Worm (Caenorhabditis elegans): Measurements from ENCODE around the gene dpy-8.

DNA sequence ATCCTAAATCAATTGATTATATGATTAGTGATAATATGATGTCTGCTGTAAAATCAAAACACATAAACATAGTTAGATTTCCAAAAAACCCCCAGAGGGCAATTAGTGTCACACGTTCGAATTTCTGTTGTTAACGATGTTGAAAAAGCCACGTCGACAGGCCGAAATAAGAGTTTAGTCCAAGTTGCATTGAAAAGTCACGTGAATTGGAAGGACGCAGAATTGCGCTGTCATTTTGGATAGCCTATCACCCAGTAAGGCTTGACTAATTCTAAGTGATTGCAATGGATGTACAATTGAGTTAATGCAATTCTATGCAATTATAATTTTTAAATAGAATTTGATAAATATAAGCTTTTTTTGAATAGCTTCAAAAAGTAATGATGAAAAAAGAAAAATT lies 14.7 kb downstream of the dpy-8 start:
- TF ChIP-seq him-1 (tag; optimal IDR thresholded peaks at IDR 0.05) (no peak), dao-5 (tag; optimal IDR thresholded peaks at IDR 0.05) (no peak)
